Fruit fly (Drosophila melanogaster) whole organism, embryonic: ENCODE results near the gene Fur2.

Source experiments
- Ada2b ChIP-seq: fragments of 200-800 bp; sonication (Bioruptor generic); IDR thresholded peaks from 2 replicates; pipeline ENCODE4 v1.3.6; 2022; ENCODE audit warnings: missing biosample characterization, missing genetic modification characterization
- CG10147 ChIP-seq: fragments of 200-800 bp; sonication (Bioruptor generic); optimal IDR thresholded peaks from 2 replicates; lab custom pipeline; 2019; ENCODE audit warnings: missing biosample characterization, mild to moderate bottlenecking, missing genetic modification characterization, moderate library complexity
- CG10431 ChIP-seq: fragments of 200-800 bp; sonication (Bioruptor generic); optimal IDR thresholded peaks from 3 replicates; lab custom pipeline; 2018; ENCODE audit warnings: missing biosample characterization, mild to moderate bottlenecking, missing genetic modification characterization
- CG10959 ChIP-seq: fragments of 200-800 bp; sonication (Bioruptor generic); IDR thresholded peaks from 2 replicates; pipeline ENCODE4 v1.3.6; 2022; ENCODE audit warnings: missing biosample characterization, missing genetic modification characterization
- CG12155 ChIP-seq: fragments of 200-800 bp; sonication (Bioruptor generic); optimal IDR thresholded peaks from 3 replicates; lab custom pipeline; 2016; ENCODE audit warnings: missing biosample characterization, missing genetic modification characterization
- CG12219 ChIP-seq: fragments of 200-800 bp; sonication (Bioruptor generic); optimal IDR thresholded peaks from 3 replicates; lab custom pipeline; 2018; ENCODE audit warnings: missing biosample characterization, mild to moderate bottlenecking, missing genetic modification characterization
- CG12391 ChIP-seq: fragments of 200-800 bp; sonication (Bioruptor generic); optimal IDR thresholded peaks from 3 replicates; lab custom pipeline; 2018; ENCODE audit warnings: missing biosample characterization, mild to moderate bottlenecking, missing genetic modification characterization, moderate library complexity
- CG13287 ChIP-seq: fragments of 200-800 bp; sonication (Bioruptor generic); IDR thresholded peaks from 2 replicates; pipeline ENCODE4 v1.3.6; 2022; ENCODE audit warnings: missing biosample characterization, missing genetic modification characterization; ENCODE audit not compliant: partially characterized antibody
- CG14667 ChIP-seq: fragments of 200-800 bp; sonication (Bioruptor generic); IDR thresholded peaks from 2 replicates; pipeline ENCODE4 v1.3.6; 2022; ENCODE audit warnings: missing biosample characterization, missing genetic modification characterization
- CG15601 ChIP-seq: fragments of 200-800 bp; sonication (Bioruptor generic); optimal IDR thresholded peaks from 3 replicates; lab custom pipeline; 2019; ENCODE audit warnings: missing biosample characterization, mild to moderate bottlenecking, missing genetic modification characterization, moderate library complexity
- CG1602 ChIP-seq: fragments of 200-800 bp; sonication (Bioruptor generic); optimal IDR thresholded peaks from 3 replicates; lab custom pipeline; 2016; ENCODE audit warnings: missing biosample characterization, missing genetic modification characterization
- CG17328 ChIP-seq: fragments of 200-800 bp; sonication (Bioruptor generic); IDR thresholded peaks from 2 replicates; pipeline ENCODE4 v1.3.6; 2022; ENCODE audit warnings: missing biosample characterization, missing genetic modification characterization
- CG17912 ChIP-seq: fragments of 200-800 bp; sonication (Bioruptor generic); optimal IDR thresholded peaks from 2 replicates; lab custom pipeline; 2018; ENCODE audit warnings: missing biosample characterization, mild to moderate bottlenecking, missing genetic modification characterization
- CG1792 ChIP-seq: fragments of 200-800 bp; sonication (Bioruptor generic); optimal IDR thresholded peaks from 2 replicates; lab custom pipeline; 2016; ENCODE audit warnings: missing biosample characterization, missing genetic modification characterization
- CG1832 ChIP-seq: fragments of 200-800 bp; sonication (Bioruptor generic); optimal IDR thresholded peaks from 2 replicates; lab custom pipeline; 2017; ENCODE audit warnings: missing biosample characterization, mild to moderate bottlenecking, missing genetic modification characterization, inconsistent platforms
- CG3065 ChIP-seq: fragments of 200-800 bp; sonication (Bioruptor generic); optimal IDR thresholded peaks from 2 replicates; lab custom pipeline; 2016; ENCODE audit warnings: missing biosample characterization, missing genetic modification characterization
- CG31441 ChIP-seq: fragments of 200-800 bp; sonication (Bioruptor generic); IDR thresholded peaks from 2 replicates; pipeline ENCODE4 v1.3.6; 2022; ENCODE audit warnings: missing biosample characterization, missing genetic modification characterization
- CG3847 ChIP-seq: fragments of 200-800 bp; sonication (Bioruptor generic); IDR thresholded peaks from 2 replicates; pipeline ENCODE4 v1.3.6; 2022; ENCODE audit warnings: missing biosample characterization, missing genetic modification characterization
- CG4424 ChIP-seq: fragments of 200-800 bp; sonication (Bioruptor generic); optimal IDR thresholded peaks from 3 replicates; lab custom pipeline; 2016; ENCODE audit warnings: missing biosample characterization, missing genetic modification characterization
- CG4820 ChIP-seq: fragments of 200-800 bp; sonication (Bioruptor generic); optimal IDR thresholded peaks from 3 replicates; lab custom pipeline; 2016; ENCODE audit warnings: missing biosample characterization, missing genetic modification characterization
- CG6254 ChIP-seq: fragments of 200-800 bp; sonication (Bioruptor generic); optimal IDR thresholded peaks from 3 replicates; lab custom pipeline; 2017; ENCODE audit warnings: mild to moderate bottlenecking, missing biosample characterization, missing genetic modification reagents, missing genetic modification characterization
- CG7963 ChIP-seq: fragments of 200-800 bp; sonication (Bioruptor generic); IDR thresholded peaks from 3 replicates; pipeline ENCODE4 v1.3.6; 2022; ENCODE audit warnings: missing biosample characterization, missing genetic modification characterization; ENCODE audit not compliant: partially characterized antibody
- CG8765 ChIP-seq: fragments of 200-800 bp; sonication (Bioruptor generic); IDR thresholded peaks from 2 replicates; pipeline ENCODE4 v1.3.6; 2022; ENCODE audit warnings: missing biosample characterization, missing genetic modification characterization
- CG8924 ChIP-seq: fragments of 200-800 bp; optimal IDR thresholded peaks from 3 replicates; lab custom pipeline; 2019; ENCODE audit warnings: missing biosample characterization, mild to moderate bottlenecking, missing genetic modification characterization, moderate library complexity
- CG9215 ChIP-seq: fragments of 200-800 bp; sonication (Bioruptor generic); IDR thresholded peaks from 2 replicates; pipeline ENCODE4 v1.3.6; 2022; ENCODE audit warnings: missing biosample characterization, missing genetic modification characterization
- Dref ChIP-seq: fragments of 200-800 bp; sonication (Bioruptor generic); IDR thresholded peaks from 2 replicates; pipeline ENCODE4 v1.3.6; 2022; ENCODE audit warnings: missing biosample characterization, missing genetic modification characterization
- ERR ChIP-seq: fragments of 200-800 bp; sonication (Bioruptor generic); optimal IDR thresholded peaks from 2 replicates; lab custom pipeline; 2016; ENCODE audit warnings: missing biosample characterization, missing genetic modification characterization
- Gsc ChIP-seq: fragments of 200-800 bp; sonication (Bioruptor generic); IDR thresholded peaks from 2 replicates; pipeline ENCODE4 v1.3.6; 2022; ENCODE audit warnings: missing biosample characterization, missing genetic modification characterization
- HLH54F ChIP-seq: fragments of 200-800 bp; sonication (Bioruptor generic); optimal IDR thresholded peaks from 3 replicates; lab custom pipeline; 2016; ENCODE audit warnings: missing biosample characterization, missing genetic modification characterization
- Lhr ChIP-seq: fragments of 200-800 bp; sonication (Bioruptor generic); optimal IDR thresholded peaks from 3 replicates; lab custom pipeline; 2017; ENCODE audit warnings: mild to moderate bottlenecking, missing biosample characterization, missing genetic modification reagents, missing genetic modification characterization
- NC2α ChIP-seq: fragments of 200-800 bp; sonication (Bioruptor generic); optimal IDR thresholded peaks from 2 replicates; lab custom pipeline; 2016; ENCODE audit warnings: missing biosample characterization, missing genetic modification characterization
- al ChIP-seq: fragments of 200-800 bp; sonication (Bioruptor generic); IDR thresholded peaks from 2 replicates; pipeline ENCODE4 v1.3.6; 2022; ENCODE audit warnings: missing biosample characterization, missing genetic modification characterization
- ap ChIP-seq: fragments of 200-800 bp; sonication (Bioruptor generic); IDR thresholded peaks from 2 replicates; pipeline ENCODE4 v1.3.6; 2022; ENCODE audit warnings: missing biosample characterization, missing genetic modification characterization
- cg ChIP-seq: fragments of 200-800 bp; sonication (Bioruptor generic); optimal IDR thresholded peaks from 3 replicates; lab custom pipeline; 2019; ENCODE audit warnings: missing biosample characterization, mild to moderate bottlenecking, missing genetic modification characterization, moderate library complexity
- corto ChIP-seq: fragments of 200-800 bp; sonication (Bioruptor generic); optimal IDR thresholded peaks from 2 replicates; lab custom pipeline; 2016; ENCODE audit warnings: missing biosample characterization, mild to moderate bottlenecking, missing genetic modification characterization, moderate library complexity
- emc ChIP-seq: fragments of 200-800 bp; sonication (Bioruptor generic); optimal IDR thresholded peaks from 2 replicates; lab custom pipeline; 2016; ENCODE audit warnings: missing biosample characterization, missing genetic modification characterization
- fd102C ChIP-seq: fragments of 200-800 bp; sonication (Bioruptor generic); optimal IDR thresholded peaks from 2 replicates; lab custom pipeline; 2018; ENCODE audit warnings: missing biosample characterization, mild to moderate bottlenecking, missing genetic modification characterization, moderate library complexity
- gfzf ChIP-seq: fragments of 200-800 bp; sonication (Bioruptor generic); optimal IDR thresholded peaks from 2 replicates; lab custom pipeline; 2016; ENCODE audit warnings: missing biosample characterization, mild to moderate bottlenecking, missing genetic modification characterization, moderate library complexity
- gt ChIP-seq: fragments of 200-800 bp; sonication (Bioruptor generic); IDR thresholded peaks from 2 replicates; pipeline ENCODE4 v1.3.6; 2022; ENCODE audit warnings: missing biosample characterization, missing genetic modification characterization
- ham ChIP-seq: fragments of 200-800 bp; sonication (Bioruptor generic); IDR thresholded peaks from 2 replicates; pipeline ENCODE4 v1.3.6; 2022; ENCODE audit warnings: missing biosample characterization, missing genetic modification characterization
- hb ChIP-seq: fragments of 200-800 bp; sonication (Bioruptor generic); IDR thresholded peaks from 3 replicates; pipeline ENCODE4 v1.3.6; 2022; ENCODE audit warnings: missing biosample characterization, missing genetic modification characterization; ENCODE audit not compliant: partially characterized antibody
- klu ChIP-seq: fragments of 200-800 bp; sonication (Bioruptor generic); IDR thresholded peaks from 2 replicates; pipeline ENCODE4 v1.3.6; 2022; ENCODE audit warnings: missing biosample characterization, missing genetic modification characterization
- pnt ChIP-seq: fragments of 200-800 bp; sonication (Bioruptor generic); optimal IDR thresholded peaks from 3 replicates; lab custom pipeline; 2016; ENCODE audit warnings: missing biosample characterization, missing genetic modification characterization
- pzg ChIP-seq: fragments of 200-800 bp; sonication (Bioruptor generic); optimal IDR thresholded peaks from 3 replicates; lab custom pipeline; 2018; ENCODE audit warnings: missing biosample characterization, mild to moderate bottlenecking, missing genetic modification characterization, moderate library complexity
- sc ChIP-seq, 3 experiments: fragments of >200 bp in 2 of 3; fragments of 200-800 bp in 1 of 3; sonication (Bioruptor generic) in 1 of 3; optimal IDR thresholded peaks; 2 replicates in 2 of 3; 3 replicates in 1 of 3; lab custom pipeline; 2017; ENCODE audit warnings: mild to moderate bottlenecking in 1 of 3, missing biosample characterization in 1 of 3, missing genetic modification characterization in 1 of 3, missing genetic modification reagents in 1 of 3
- sima ChIP-seq: fragments of 200-800 bp; sonication (Bioruptor generic); optimal IDR thresholded peaks from 2 replicates; lab custom pipeline; 2016; ENCODE audit warnings: missing biosample characterization, missing genetic modification characterization
- vvl ChIP-seq: fragments of 200-800 bp; sonication (Bioruptor generic); IDR thresholded peaks from 2 replicates; pipeline ENCODE4 v1.3.6; 2022; ENCODE audit warnings: missing biosample characterization, missing genetic modification characterization

Fur2 gene

dm6 chrX:16383667-16384515 lies 11.0 kb downstream of the Fur2 start (continued):
- TF ChIP-seq ERR (GFP tag; lab: Kevin White, UChicago) (peak; percentile 27), pzg (GFP tag; lab: Kevin White, UChicago) (no peak), CG4820 (GFP tag; lab: Kevin White, UChicago) (peak; percentile 4), Gsc (no peak), corto (GFP tag; lab: Kevin White, UChicago) (no peak), hb (GFP tag; lab: Robert Waterston, UW) (no peak), Lhr (GFP tag; lab: Kevin White, UChicago) (peak; percentile 32), CG8924 (peak; percentile 78), klu (GFP tag; lab: Robert Waterston, UW) (no peak), CG13287 (GFP tag; lab: Robert Waterston, UW) (no peak), CG7963 (no peak), ham (GFP tag; lab: Robert Waterston, UW) (no peak), sima (GFP tag; lab: Kevin White, UChicago) (peak; percentile 38), emc (GFP tag; lab: Kevin White, UChicago) (no peak), CG3847 (no peak), CG12155 (peak; percentile 24), al (GFP tag; lab: Robert Waterston, UW) (no peak), sc (optimal IDR thresholded peaks at IDR 0.05; lab: Kevin White, UChicago) (no peak), sc (GFP tag; optimal IDR thresholded peaks at IDR 0.05; lab: Kevin White, UChicago) (peak; percentile 53), CG10431 (GFP tag; lab: Kevin White, UChicago) (peak; percentile 66), CG1832 (GFP tag; lab: Kevin White, UChicago) (no peak), CG10147 (GFP tag; lab: Kevin White, UChicago) (peak; percentile 85), CG17328 (GFP tag; lab: Robert Waterston, UW) (peak; percentile 51; the same call in 1 of the 2 replicates), CG10959 (GFP tag; lab: Robert Waterston, UW) (no peak), CG12219 (peak; percentile 66), gt (GFP tag; lab: Robert Waterston, UW) (no peak), CG6254 (GFP tag; lab: Kevin White, UChicago) (peak; percentile 36), fd102C (GFP tag; lab: Kevin White, UChicago) (peak; percentile 71), CG12391 (peak; percentile 67), vvl (peak; percentile 41; the same call in 1 of the 2 replicates), CG3065 (GFP tag; lab: Kevin White, UChicago) (peak; percentile 40), CG14667 (GFP tag; lab: Robert Waterston, UW) (no peak), CG1792 (GFP tag; lab: Kevin White, UChicago) (peak; percentile 57), HLH54F (GFP tag; lab: Kevin White, UChicago) (no peak)

- TF ChIP-seq CG17912 (GFP tag; lab: Kevin White, UChicago): no peak
- peak; percentile 62 for TF ChIP-seq gfzf (GFP tag; lab: Kevin White, UChicago)
- TF ChIP-seq CG31441: peak; percentile 66; the same call in 1 of the 2 replicates
- TF ChIP-seq CG15601 (tag; lab: Kevin White, UChicago): peak; percentile 6
- TF ChIP-seq cg (GFP tag; lab: Kevin White, UChicago): no peak
- TF ChIP-seq CG1602: peak; percentile 62
- TF ChIP-seq CG8765 (GFP tag; lab: Robert Waterston, UW): peak; percentile 38; the same call in 1 of the 2 replicates
- peak; percentile 65 for TF ChIP-seq CG4424
- TF ChIP-seq pnt (GFP tag; lab: Kevin White, UChicago): peak; percentile 51
- peak; percentile 69 for TF ChIP-seq Dref (GFP tag; lab: Robert Waterston, UW)
- TF ChIP-seq CG4820 (GFP tag; lab: Kevin White, UChicago): peak; percentile 3
- TF ChIP-seq Ada2b (GFP tag; lab: Robert Waterston, UW): 0 out of 2 replicates have a peak, but pooled peaks have one; percentile 29
- TF ChIP-seq ap: no peak
- peak; percentile 76 for TF ChIP-seq CG9215 (GFP tag; lab: Robert Waterston, UW)
- no peak for TF ChIP-seq NC2α (GFP tag; lab: Kevin White, UChicago)
These were observed 12.2 kb downstream of the Fur2 start, which contains the start of the genes CG9992 and CG4239 for dm6 chrX:16384843-16385726. Gene CG9992, minus strand, starts transcription at chrX:16384908. Gene CG4239, plus strand, starts transcription at chrX:16385278.
